Worm (Caenorhabditis elegans) whole organism, young adult: Measurements from ENCODE around the gene clec-55.

Source experiments
- F37B4.10 ChIP-seq: fragments of 200-800 bp; sonication (Bioruptor generic); IDR thresholded peaks from 2 replicates; pipeline ENCODE4 v1.3.6; 2022; ENCODE audit warnings: missing genetic modification characterization, missing compliant biosample characterization
- ama-1 ChIP-seq, 3 experiments: fragments of 150-350 bp in 1 of 3; sonication (generic microtip) in 2 of 3; optimal IDR thresholded peaks; 2 replicates each; lab custom pipeline; 2014 to 2018; ENCODE audit warnings: missing biosample characterization in 2 of 3, missing genetic modification characterization in 2 of 3, missing genetic modification reagents in 2 of 3
- attf-3 ChIP-seq: fragments of 200-800 bp; sonication (Bioruptor generic); conservative IDR thresholded peaks from 2 replicates; pipeline ENCODE4 v1.3.6; 2022; ENCODE audit warnings: missing genetic modification reagents, missing genetic modification characterization, missing compliant biosample characterization
- chd-7 ChIP-seq: sonication (generic microtip); optimal IDR thresholded peaks from 2 replicates; lab custom pipeline; 2016; ENCODE audit warnings: mild to moderate bottlenecking, missing genetic modification characterization, moderate library complexity, missing compliant biosample characterization
- dpl-1 ChIP-seq: fragments of 150-350 bp; optimal IDR thresholded peaks from 2 replicates; lab custom pipeline; 2014; ENCODE audit warnings: missing biosample characterization, missing genetic modification reagents, missing genetic modification characterization
- nfyb-1 ChIP-seq: fragments of 200-800 bp; sonication (Bioruptor generic); IDR thresholded peaks from 2 replicates; pipeline ENCODE4 v1.3.6; 2022; ENCODE audit warnings: missing genetic modification reagents, missing genetic modification characterization, missing compliant biosample characterization
- nhr-80 ChIP-seq: sonication (generic microtip); optimal IDR thresholded peaks from 2 replicates; lab custom pipeline; 2016; ENCODE audit warnings: missing genetic modification characterization, missing compliant biosample characterization
- rec-8 ChIP-seq, 2 experiments: sonication (generic microtip); optimal IDR thresholded peaks; 2 replicates each; lab custom pipeline; 2016; ENCODE audit warnings: mild to moderate bottlenecking in 2 of 2, missing genetic modification characterization in 2 of 2, missing genetic modification reagents in 2 of 2, missing genotype in 2 of 2, missing biosample characterization in 1 of 2, missing compliant biosample characterization in 1 of 2, moderate library complexity in 1 of 2
- somi-1 ChIP-seq: fragments of 200-800 bp; sonication (Bioruptor generic); optimal IDR thresholded peaks from 2 replicates; lab custom pipeline; 2018; ENCODE audit warnings: mild to moderate bottlenecking, missing genetic modification characterization, missing compliant biosample characterization
- tbp1 ChIP-seq: fragments of 200-800 bp; sonication (Bioruptor generic); optimal IDR thresholded peaks from 2 replicates; lab custom pipeline; 2018; ENCODE audit warnings: mild to moderate bottlenecking, missing genetic modification characterization, missing compliant biosample characterization
- ztf-22 ChIP-seq: fragments of 200-800 bp; sonication (Bioruptor generic); optimal IDR thresholded peaks from 2 replicates; lab custom pipeline; 2018; ENCODE audit warnings: mild to moderate bottlenecking, missing genetic modification characterization, moderate library complexity, missing compliant biosample characterization
- ztf-3 ChIP-seq: fragments of 200-800 bp; sonication (Bioruptor generic); optimal IDR thresholded peaks from 2 replicates; lab custom pipeline; 2018; ENCODE audit warnings: mild to moderate bottlenecking, missing genetic modification characterization, missing compliant biosample characterization

DNA sequence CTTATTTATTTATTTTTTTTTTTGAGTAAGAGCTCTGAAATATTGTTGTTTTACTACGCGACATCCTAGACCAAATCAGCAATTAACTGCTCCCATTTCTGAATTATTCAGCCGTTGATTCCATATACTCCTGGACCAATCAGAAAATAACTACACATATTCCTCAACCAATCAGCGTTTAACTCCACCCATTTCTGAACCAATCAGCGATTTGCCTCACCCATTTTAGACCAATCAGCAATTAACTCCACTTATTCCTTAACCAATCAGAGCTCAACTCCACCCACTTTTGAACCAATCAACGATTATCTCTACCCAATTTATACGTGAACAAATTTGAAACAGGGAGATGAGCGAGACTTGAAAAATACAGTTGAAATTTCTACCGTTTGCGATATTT, 14.6 kb downstream of the clec-55 start:
- TF ChIP-seq dpl-1 (GFP tag; lab: Kevin White, UChicago), result no peak
- no peak for TF ChIP-seq ama-1 (optimal IDR thresholded peaks at IDR 0.05; lab: Kevin White, UChicago)
- no peak for TF ChIP-seq ama-1 (GFP tag; optimal IDR thresholded peaks at IDR 0.05; lab: Kevin White, UChicago)
- no peak for TF ChIP-seq nhr-80 (tag; lab: Kevin White, UChicago)
- no peak for TF ChIP-seq ztf-22
- TF ChIP-seq tbp1 (GFP tag; lab: Kevin White, UChicago), result no peak
- no peak for TF ChIP-seq chd-7 (tag; lab: Kevin White, UChicago)
- TF ChIP-seq nfyb-1 (GFP tag; lab: Robert Waterston, UW), result no peak
- TF ChIP-seq rec-8 (tag; optimal IDR thresholded peaks at IDR 0.05; lab: Kevin White, UChicago), result no peak
- no peak for TF ChIP-seq F37B4.10 (GFP tag; lab: Robert Waterston, UW)
- no peak for TF ChIP-seq ztf-3 (GFP tag; lab: Kevin White, UChicago)
- no peak for TF ChIP-seq somi-1 (GFP tag; lab: Kevin White, UChicago)
- no peak for TF ChIP-seq attf-3 (GFP tag; lab: Robert Waterston, UW)
